Worm (Caenorhabditis elegans) whole organism, late embryonic: Measurements from ENCODE around the gene srx-46.

Source experiments
- C08G9.2 ChIP-seq: sonication (generic microtip); optimal IDR thresholded peaks from 2 replicates; lab custom pipeline; 2016; ENCODE audit warnings: mild to moderate bottlenecking, missing genetic modification characterization, moderate library complexity, missing compliant biosample characterization
- C38D4.7 ChIP-seq: fragments of 200-800 bp; sonication (Bioruptor generic); optimal IDR thresholded peaks from 2 replicates; lab custom pipeline; 2018; ENCODE audit warnings: mild to moderate bottlenecking, missing genetic modification characterization, moderate library complexity, missing compliant biosample characterization
- F13H6.1 ChIP-seq: sonication (generic microtip); optimal IDR thresholded peaks from 2 replicates; lab custom pipeline; 2016; ENCODE audit warnings: missing genetic modification characterization, missing compliant biosample characterization
- K09A11.1 ChIP-seq: sonication (generic microtip); optimal IDR thresholded peaks from 2 replicates; lab custom pipeline; 2017; ENCODE audit warnings: antibody characterized with exemption, mild to moderate bottlenecking, missing genetic modification characterization, missing compliant biosample characterization; ENCODE audit not compliant: insufficient read depth
- T23F11.4 ChIP-seq: fragments of 200-800 bp; sonication (Bioruptor generic); optimal IDR thresholded peaks from 2 replicates; lab custom pipeline; 2018; ENCODE audit warnings: mild to moderate bottlenecking, missing genetic modification characterization, missing compliant biosample characterization
- ahr-1 ChIP-seq: sonication (generic microtip); optimal IDR thresholded peaks from 2 replicates; lab custom pipeline; 2016; ENCODE audit warnings: missing genetic modification characterization, missing compliant biosample characterization
- ama-1 ChIP-seq: fragments of 150-350 bp; optimal IDR thresholded peaks from 2 replicates; lab custom pipeline; 2014
- ceh-14 ChIP-seq: sonication (generic microtip); optimal IDR thresholded peaks from 2 replicates; lab custom pipeline; 2016; ENCODE audit warnings: missing genotype, missing genetic modification characterization, missing compliant biosample characterization
- ceh-18 ChIP-seq: sonication (generic microtip); optimal IDR thresholded peaks from 2 replicates; lab custom pipeline; 2016; ENCODE audit warnings: missing genetic modification characterization, missing compliant biosample characterization
- ceh-22 ChIP-seq: sonication (generic microtip); optimal IDR thresholded peaks from 2 replicates; lab custom pipeline; 2017; ENCODE audit warnings: missing biosample characterization, missing genetic modification characterization
- ceh-24 ChIP-seq: sonication (generic microtip); optimal IDR thresholded peaks from 2 replicates; lab custom pipeline; 2016; ENCODE audit warnings: mild to moderate bottlenecking, missing genetic modification characterization, missing compliant biosample characterization
- ceh-30 ChIP-seq: fragments of 150-350 bp; optimal IDR thresholded peaks from 2 replicates; lab custom pipeline; 2014; ENCODE audit warnings: missing biosample characterization, missing genetic modification characterization
- ceh-31 ChIP-seq: sonication (generic microtip); optimal IDR thresholded peaks from 2 replicates; lab custom pipeline; 2016; ENCODE audit warnings: missing genetic modification characterization, missing compliant biosample characterization
- ceh-45 ChIP-seq: fragments of 200-800 bp; sonication (Bioruptor generic); IDR thresholded peaks from 2 replicates; pipeline ENCODE4 v1.3.6; 2022; ENCODE audit warnings: missing genetic modification reagents, missing genetic modification characterization, missing compliant biosample characterization
- ceh-48 ChIP-seq: sonication (generic microtip); optimal IDR thresholded peaks from 2 replicates; lab custom pipeline; 2016; ENCODE audit warnings: missing genetic modification characterization, inconsistent platforms, missing compliant biosample characterization
- dve-1 ChIP-seq: sonication (generic microtip); optimal IDR thresholded peaks from 2 replicates; lab custom pipeline; 2017; ENCODE audit warnings: antibody characterized with exemption, mild to moderate bottlenecking, missing genetic modification characterization, missing compliant biosample characterization
- elt-2 ChIP-seq: sonication (generic microtip); optimal IDR thresholded peaks from 2 replicates; lab custom pipeline; 2016; ENCODE audit warnings: missing genetic modification reagents, missing genetic modification characterization, missing compliant biosample characterization
- elt-4 ChIP-seq: sonication (generic microtip); optimal IDR thresholded peaks from 2 replicates; lab custom pipeline; 2016; ENCODE audit warnings: missing genetic modification characterization, missing compliant biosample characterization
- ets-4 ChIP-seq: sonication (generic microtip); optimal IDR thresholded peaks from 2 replicates; lab custom pipeline; 2016; ENCODE audit warnings: missing genetic modification characterization, missing compliant biosample characterization
- fax-1 ChIP-seq: sonication (generic microtip); optimal IDR thresholded peaks from 2 replicates; lab custom pipeline; 2016; ENCODE audit warnings: missing genotype, missing genetic modification characterization, missing compliant biosample characterization
- fkh-6 ChIP-seq: sonication (generic microtip); optimal IDR thresholded peaks from 2 replicates; lab custom pipeline; 2016; ENCODE audit warnings: missing genetic modification characterization, missing compliant biosample characterization
- gmeb-2 ChIP-seq: sonication (generic microtip); optimal IDR thresholded peaks from 2 replicates; lab custom pipeline; 2016; ENCODE audit warnings: missing genetic modification characterization, inconsistent platforms, missing compliant biosample characterization
- hlh-15 ChIP-seq: sonication (generic microtip); optimal IDR thresholded peaks from 2 replicates; lab custom pipeline; 2016; ENCODE audit warnings: missing genetic modification characterization, missing compliant biosample characterization
- hlh-30 ChIP-seq: sonication (generic microtip); optimal IDR thresholded peaks from 2 replicates; lab custom pipeline; 2017; ENCODE audit warnings: antibody characterized with exemption, missing genetic modification characterization, missing compliant biosample characterization; ENCODE audit not compliant: insufficient read depth
- lim-6 ChIP-seq: sonication (generic microtip); optimal IDR thresholded peaks from 2 replicates; lab custom pipeline; 2016; ENCODE audit warnings: missing genetic modification characterization, missing compliant biosample characterization
- madf-2 ChIP-seq: sonication (generic microtip); optimal IDR thresholded peaks from 2 replicates; lab custom pipeline; 2017; ENCODE audit warnings: missing genetic modification characterization, missing compliant biosample characterization
- nfya-1 ChIP-seq: sonication (generic microtip); optimal IDR thresholded peaks from 2 replicates; lab custom pipeline; 2017; ENCODE audit warnings: missing genetic modification characterization, mild to moderate bottlenecking, missing compliant biosample characterization, antibody characterized with exemption, moderate library complexity
- nhr-11 ChIP-seq: fragments of 150-350 bp; optimal IDR thresholded peaks from 2 replicates; lab custom pipeline; 2014; ENCODE audit warnings: missing biosample characterization, missing genetic modification characterization
- nhr-232 ChIP-seq: sonication (generic microtip); optimal IDR thresholded peaks from 2 replicates; lab custom pipeline; 2016; ENCODE audit warnings: missing genetic modification characterization, missing compliant biosample characterization
- npax-4 ChIP-seq: sonication (generic microtip); optimal IDR thresholded peaks from 2 replicates; lab custom pipeline; 2016; ENCODE audit warnings: missing genetic modification characterization, missing compliant biosample characterization
- pag-3 ChIP-seq: sonication (generic microtip); optimal IDR thresholded peaks from 2 replicates; lab custom pipeline; 2016; ENCODE audit warnings: missing compliant biosample characterization, missing genetic modification characterization, borderline replicate concordance
- pat-9 ChIP-seq: fragments of 200-800 bp; sonication (Bioruptor generic); optimal IDR thresholded peaks from 2 replicates; lab custom pipeline; 2018; ENCODE audit warnings: mild to moderate bottlenecking, missing genetic modification characterization, moderate library complexity, missing compliant biosample characterization
- pha-2 ChIP-seq: sonication (generic microtip); optimal IDR thresholded peaks from 2 replicates; lab custom pipeline; 2017; ENCODE audit warnings: mild to moderate bottlenecking, missing genetic modification characterization, missing compliant biosample characterization
- pha-4 ChIP-seq: fragments of 150-350 bp; optimal IDR thresholded peaks from 2 replicates; lab custom pipeline; 2018; ENCODE audit warnings: missing biosample characterization, missing genetic modification reagents, missing genetic modification characterization
- pqm-1 ChIP-seq: sonication (generic microtip); optimal IDR thresholded peaks from 2 replicates; lab custom pipeline; 2016; ENCODE audit warnings: missing genetic modification characterization, missing compliant biosample characterization
- pros-1 ChIP-seq: fragments of 150-350 bp; optimal IDR thresholded peaks from 2 replicates; lab custom pipeline; 2014; ENCODE audit warnings: missing biosample characterization, missing genetic modification reagents, missing genetic modification characterization
- ref-2 ChIP-seq: sonication (generic microtip); optimal IDR thresholded peaks from 2 replicates; lab custom pipeline; 2016; ENCODE audit warnings: missing genetic modification characterization, missing compliant biosample characterization
- sox-4 ChIP-seq: sonication (generic microtip); optimal IDR thresholded peaks from 2 replicates; lab custom pipeline; 2017; ENCODE audit warnings: mild to moderate bottlenecking, missing genetic modification characterization, inconsistent platforms, missing compliant biosample characterization
- syd-9 ChIP-seq: sonication (generic microtip); optimal IDR thresholded peaks from 2 replicates; lab custom pipeline; 2016; ENCODE audit warnings: mild to moderate bottlenecking, missing genetic modification characterization, moderate library complexity, missing compliant biosample characterization
- ttx-3 ChIP-seq: sonication (generic microtip); optimal IDR thresholded peaks from 2 replicates; lab custom pipeline; 2016; ENCODE audit warnings: missing genetic modification reagents, missing genetic modification characterization, missing compliant biosample characterization
- unc-3 ChIP-seq, 2 experiments: fragments of 200-800 bp in 1 of 2; sonication (Bioruptor generic) in 1 of 2; sonication (generic microtip) in 1 of 2; conservative IDR thresholded peaks in 1 of 2; optimal IDR thresholded peaks in 1 of 2; 2 replicates each; pipeline versions ENCODE4 v1.3.6 to Lab custom; 2016 to 2022; ENCODE audit warnings: missing compliant biosample characterization in 2 of 2, missing genetic modification characterization in 2 of 2, missing genetic modification reagents in 1 of 2
- unc-42 ChIP-seq: sonication (generic microtip); optimal IDR thresholded peaks from 2 replicates; lab custom pipeline; 2016; ENCODE audit warnings: missing genotype, missing genetic modification characterization, missing compliant biosample characterization
- unc-55 ChIP-seq: sonication (generic microtip); optimal IDR thresholded peaks from 2 replicates; lab custom pipeline; 2017; ENCODE audit warnings: missing biosample characterization, missing genetic modification reagents, missing genetic modification characterization
- unc-86 ChIP-seq: sonication (generic microtip); optimal IDR thresholded peaks from 2 replicates; lab custom pipeline; 2016; ENCODE audit warnings: missing genetic modification characterization, missing compliant biosample characterization
- ztf-16 ChIP-seq: sonication (generic microtip); optimal IDR thresholded peaks from 2 replicates; lab custom pipeline; 2017; ENCODE audit warnings: missing genetic modification characterization, missing compliant biosample characterization

Gene srx-46

DNA sequence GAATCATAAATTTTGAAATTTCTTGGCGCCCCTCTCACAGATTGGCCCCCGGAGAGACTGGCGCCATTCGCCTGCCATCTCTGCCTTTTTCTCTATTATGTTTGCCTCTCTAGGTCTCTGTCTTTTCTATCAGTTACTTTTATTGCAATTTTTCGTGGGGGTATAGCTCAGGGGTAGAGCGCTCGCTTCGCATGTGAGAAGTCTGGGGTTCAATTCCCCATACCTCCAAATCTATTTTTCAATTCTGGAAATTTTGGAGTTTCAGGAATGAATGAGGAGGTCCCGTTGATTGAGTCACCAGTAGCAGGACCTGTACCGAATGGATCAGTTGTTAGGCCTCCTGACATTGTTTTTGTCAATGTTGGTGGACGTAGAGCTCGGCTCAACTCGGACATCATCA is 35.0 kb upstream of the srx-46 start, which contains the start of gene kvs-3 (continued):
- TF ChIP-seq K09A11.1: no peak
- TF ChIP-seq elt-4 (tag; lab: Kevin White, UChicago): no peak
- no peak for TF ChIP-seq pha-4 (tag; lab: Kevin White, UChicago)
- no peak for TF ChIP-seq ceh-48 (tag; lab: Kevin White, UChicago)
- peak; percentile 33 for TF ChIP-seq gmeb-2 (tag; lab: Kevin White, UChicago)
- no peak for TF ChIP-seq unc-55
- no peak for TF ChIP-seq pros-1
- TF ChIP-seq pha-2 (tag; lab: Kevin White, UChicago): no peak
- TF ChIP-seq ahr-1: no peak
- TF ChIP-seq syd-9: no peak
- TF ChIP-seq ztf-16 (tag; lab: Kevin White, UChicago): no peak
- TF ChIP-seq fax-1: no peak
- no peak for TF ChIP-seq unc-42
- no peak for TF ChIP-seq nhr-11 (tag; lab: Kevin White, UChicago)
- peak; percentile 48 for TF ChIP-seq ceh-14
- peak; percentile 19 for TF ChIP-seq ceh-31
- TF ChIP-seq madf-2 (tag; lab: Kevin White, UChicago): no peak
- TF ChIP-seq elt-2 (tag; lab: Kevin White, UChicago): peak; percentile 34
- TF ChIP-seq ceh-22 (tag; lab: Kevin White, UChicago): no peak
- TF ChIP-seq dve-1 (tag; lab: Kevin White, UChicago): peak; percentile 19

- no peak for TF ChIP-seq pros-1
- TF ChIP-seq K09A11.1: no peak
- TF ChIP-seq ceh-18 (tag; lab: Kevin White, UChicago): no peak
- no peak for TF ChIP-seq lim-6 (tag; lab: Kevin White, UChicago)
- no peak for TF ChIP-seq hlh-30 (tag; lab: Kevin White, UChicago)
Measured at ce11 chrV:9321185-9321584, 31.9 kb upstream of the srx-46 start, which contains the start of gene F44A2.7. Gene F44A2.7, plus strand, starts transcription at chrV:9321485.

- TF ChIP-seq unc-86 (tag; lab: Kevin White, UChicago) (no peak), lim-6 (tag; lab: Kevin White, UChicago) (no peak)
Measured at ce11 chrV:9322886-9323285, 30.2 kb upstream of the srx-46 start, which contains the start of gene tag-153. Gene tag-153, plus strand, starts transcription at chrV:9323085.

DNA sequence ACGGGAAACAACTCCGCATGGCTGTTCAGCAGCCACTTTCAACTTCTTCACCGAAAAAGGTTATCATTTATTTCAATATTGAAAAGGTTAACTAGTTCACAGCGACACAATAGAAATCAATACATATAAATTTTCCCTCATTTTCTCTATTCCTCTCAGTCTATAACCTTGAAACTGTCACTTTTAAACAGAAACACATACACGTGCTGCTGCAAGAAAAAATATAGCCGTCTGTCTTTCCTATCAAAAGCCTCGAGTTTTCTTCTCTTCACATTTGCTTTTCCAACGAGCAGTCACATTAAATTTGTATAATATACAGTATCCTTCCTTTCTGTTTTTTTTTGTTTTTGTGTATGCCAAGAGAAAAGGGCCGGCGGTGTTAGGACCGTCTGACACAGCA is 28.9 kb upstream of the srx-46 start:
- TF ChIP-seq pqm-1 (tag; lab: Kevin White, UChicago) (no peak), elt-4 (tag; lab: Kevin White, UChicago) (no peak), ets-4 (tag; lab: Kevin White, UChicago) (no peak), sox-4 (tag; lab: Kevin White, UChicago) (no peak), hlh-15 (tag; lab: Kevin White, UChicago) (no peak), C38D4.7 (no peak), ceh-30 (tag; lab: Kevin White, UChicago) (no peak), ref-2 (tag; lab: Kevin White, UChicago) (no peak), ceh-31 (no peak), dve-1 (tag; lab: Kevin White, UChicago) (no peak), ceh-24 (no peak), madf-2 (tag; lab: Kevin White, UChicago) (no peak), pros-1 (no peak), F13H6.1 (tag; lab: Kevin White, UChicago) (no peak), T23F11.4 (GFP tag; lab: Kevin White, UChicago) (no peak), fkh-6 (tag; lab: Kevin White, UChicago) (no peak), ceh-18 (tag; lab: Kevin White, UChicago) (no peak), fax-1 (no peak), npax-4 (tag; lab: Kevin White, UChicago) (no peak)

DNA sequence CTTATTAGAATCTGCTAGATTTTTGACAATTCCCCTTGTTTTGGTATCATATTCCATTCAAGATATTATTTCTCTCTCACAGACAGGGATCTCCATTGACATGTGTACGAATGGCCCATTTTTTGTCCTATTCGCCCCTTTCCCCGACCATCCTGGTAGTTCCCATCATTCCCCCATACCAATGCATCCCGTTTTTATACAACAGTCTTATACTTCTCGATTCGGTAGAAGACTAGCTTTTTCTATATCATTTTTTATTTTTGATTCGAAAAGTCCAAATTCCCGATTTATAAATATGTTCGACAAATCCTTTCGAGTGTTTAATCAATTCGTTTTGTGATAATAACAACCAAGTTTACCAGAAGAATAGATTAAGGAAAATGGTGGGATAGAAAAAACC is 26.1 kb upstream of the srx-46 start:
- TF ChIP-seq C08G9.2: no peak
- TF ChIP-seq ceh-30 (tag; lab: Kevin White, UChicago): no peak
- no peak for TF ChIP-seq ceh-45 (GFP tag; lab: Robert Waterston, UW)
- no peak for TF ChIP-seq nhr-232 (tag; lab: Kevin White, UChicago)
- TF ChIP-seq ttx-3: no peak
- TF ChIP-seq unc-42: no peak
- no peak for TF ChIP-seq npax-4 (tag; lab: Kevin White, UChicago)
- no peak for TF ChIP-seq ama-1 (lab: Kevin White, UChicago)
- no peak for TF ChIP-seq F13H6.1 (tag; lab: Kevin White, UChicago)
- TF ChIP-seq pag-3: no peak
- no peak for TF ChIP-seq unc-86 (tag; lab: Kevin White, UChicago)
- TF ChIP-seq pat-9 (tag; lab: Kevin White, UChicago): no peak
- no peak for TF ChIP-seq nfya-1 (tag; lab: Kevin White, UChicago)
- no peak for TF ChIP-seq unc-3 (GFP tag; conservative IDR thresholded peaks at IDR 0.05; lab: Robert Waterston, UW)
- no peak for TF ChIP-seq unc-3 (tag; optimal IDR thresholded peaks at IDR 0.05; lab: Kevin White, UChicago)
- no peak for TF ChIP-seq unc-55
- TF ChIP-seq ztf-16 (tag; lab: Kevin White, UChicago): no peak
